Worm (Caenorhabditis elegans): ENCODE data around the gene C01G10.9.

- TF ChIP-seq nhr-12 (tag; optimal IDR thresholded peaks at IDR 0.05) (no peak), ceh-83 (GFP tag; optimal IDR thresholded peaks at IDR 0.05) (no peak)
Observed at ce11 chrV:15088613-15089012, 6.3 kb downstream of the C01G10.9 start, which contains the start of gene C01G10.18.
